Worm (Caenorhabditis elegans) whole organism, early embryonic: ENCODE measurements around the gene glb-31.

ENCODE experiments used
- ama-1 ChIP-seq: fragments of 150-350 bp; optimal IDR thresholded peaks from 2 replicates; lab custom pipeline; 2014
- ets-7 ChIP-seq: sonication (generic microtip); optimal IDR thresholded peaks from 2 replicates; lab custom pipeline; 2016; ENCODE audit warnings: missing genotype, missing genetic modification characterization, missing compliant biosample characterization
- flt-1 ChIP-seq: fragments of 200-800 bp; sonication (Bioruptor generic); IDR thresholded peaks from 2 replicates; pipeline ENCODE4 v1.3.6; 2022; ENCODE audit warnings: missing genetic modification characterization, missing compliant biosample characterization
- scrt-1 ChIP-seq: fragments of 200-800 bp; sonication (Bioruptor generic); IDR thresholded peaks from 2 replicates; pipeline ENCODE4 v1.3.6; 2022; ENCODE audit warnings: missing genetic modification characterization, missing compliant biosample characterization
- tra-4 ChIP-seq: sonication (generic microtip); optimal IDR thresholded peaks from 2 replicates; lab custom pipeline; 2017; ENCODE audit warnings: missing genetic modification characterization, missing compliant biosample characterization

- no peak for TF ChIP-seq scrt-1 (GFP tag; lab: Robert Waterston, UW)
- TF ChIP-seq tra-4 (tag; lab: Kevin White, UChicago) = no peak
- no peak for TF ChIP-seq ama-1 (lab: Kevin White, UChicago)
- TF ChIP-seq flt-1 (GFP tag; lab: Robert Waterston, UW) = no peak
- TF ChIP-seq ets-7 (tag; lab: Kevin White, UChicago) = no peak
These were observed 49.2 kb downstream of the glb-31 start, which contains the start of gene lin-42 for ce11 chrII:1252259-1252658.
